Fruit fly (Drosophila melanogaster) whole organism, embryonic: Measurements from ENCODE around the gene CG31245.

ENCODE experiments used
- Abd-B ChIP-seq: fragments of 200-800 bp; sonication (Bioruptor generic); optimal IDR thresholded peaks from 2 replicates; lab custom pipeline; 2018; ENCODE audit warnings: missing biosample characterization, mild to moderate bottlenecking, missing genetic modification characterization, moderate library complexity
- Atf-2 ChIP-seq: fragments of 200-800 bp; sonication (Bioruptor generic); optimal IDR thresholded peaks from 2 replicates; lab custom pipeline; 2016; ENCODE audit warnings: missing biosample characterization, missing genetic modification characterization
- Blimp-1 ChIP-seq: fragments of 200-800 bp; sonication (Bioruptor generic); optimal IDR thresholded peaks from 3 replicates; lab custom pipeline; 2018; ENCODE audit warnings: missing biosample characterization, missing genetic modification characterization, mild to moderate bottlenecking, moderate library complexity, missing genetic modification reagents
- C15 ChIP-seq: fragments of 200-800 bp; sonication (Bioruptor generic); IDR thresholded peaks from 3 replicates; pipeline ENCODE4 v1.3.6; 2022; ENCODE audit warnings: missing biosample characterization, missing genetic modification characterization
- CG10209 ChIP-seq: fragments of 200-800 bp; sonication (Bioruptor generic); optimal IDR thresholded peaks from 3 replicates; lab custom pipeline; 2017; ENCODE audit warnings: missing biosample characterization, mild to moderate bottlenecking, missing genetic modification characterization, missing genetic modification reagents
- CG10274 ChIP-seq: fragments of 200-800 bp; sonication (Bioruptor generic); optimal IDR thresholded peaks from 3 replicates; lab custom pipeline; 2017; ENCODE audit warnings: missing biosample characterization, mild to moderate bottlenecking, missing genetic modification characterization
- CG10543 ChIP-seq: fragments of 200-800 bp; sonication (Bioruptor generic); optimal IDR thresholded peaks from 3 replicates; lab custom pipeline; 2017; ENCODE audit warnings: missing biosample characterization, mild to moderate bottlenecking, missing genetic modification characterization, moderate library complexity
- CG10979 ChIP-seq: fragments of 200-800 bp; sonication (Bioruptor generic); optimal IDR thresholded peaks from 2 replicates; lab custom pipeline; 2018; ENCODE audit warnings: missing biosample characterization, mild to moderate bottlenecking, missing genetic modification characterization, moderate library complexity
- CG11504 ChIP-seq: fragments of 200-800 bp; sonication (Bioruptor generic); optimal IDR thresholded peaks from 3 replicates; lab custom pipeline; 2019; ENCODE audit warnings: missing biosample characterization, mild to moderate bottlenecking, missing genetic modification characterization, moderate library complexity
- CG12219 ChIP-seq: fragments of 200-800 bp; sonication (Bioruptor generic); optimal IDR thresholded peaks from 3 replicates; lab custom pipeline; 2018; ENCODE audit warnings: missing biosample characterization, mild to moderate bottlenecking, missing genetic modification characterization
- CG13775 ChIP-seq: fragments of 200-800 bp; sonication (Bioruptor generic); optimal IDR thresholded peaks from 3 replicates; lab custom pipeline; 2017; ENCODE audit warnings: missing biosample characterization, mild to moderate bottlenecking, missing genetic modification characterization
- CG14710 ChIP-seq: fragments of 200-800 bp; sonication (Bioruptor generic); optimal IDR thresholded peaks from 3 replicates; lab custom pipeline; 2019; ENCODE audit warnings: missing biosample characterization, mild to moderate bottlenecking, missing genetic modification characterization, moderate library complexity
- CG15073 ChIP-seq: fragments of 200-800 bp; sonication (Bioruptor generic); optimal IDR thresholded peaks from 2 replicates; lab custom pipeline; 2016; ENCODE audit warnings: missing biosample characterization, missing genetic modification characterization
- CG1602 ChIP-seq: fragments of 200-800 bp; sonication (Bioruptor generic); optimal IDR thresholded peaks from 3 replicates; lab custom pipeline; 2016; ENCODE audit warnings: missing biosample characterization, missing genetic modification characterization
- CG17361 ChIP-seq: fragments of 200-800 bp; sonication (Bioruptor generic); IDR thresholded peaks from 3 replicates; pipeline ENCODE4 v1.3.6; 2022; ENCODE audit warnings: missing biosample characterization, missing genetic modification characterization
- CG2875 ChIP-seq: fragments of 200-800 bp; sonication (Bioruptor generic); optimal IDR thresholded peaks from 2 replicates; lab custom pipeline; 2017; ENCODE audit warnings: missing biosample characterization, mild to moderate bottlenecking, missing genetic modification characterization, missing genetic modification reagents
- CG3065 ChIP-seq: fragments of 200-800 bp; sonication (Bioruptor generic); optimal IDR thresholded peaks from 2 replicates; lab custom pipeline; 2016; ENCODE audit warnings: missing biosample characterization, missing genetic modification characterization
- CG3407 ChIP-seq: fragments of 200-800 bp; sonication (Bioruptor generic); optimal IDR thresholded peaks from 2 replicates; lab custom pipeline; 2018; ENCODE audit warnings: missing biosample characterization, mild to moderate bottlenecking, missing genetic modification characterization
- CG4707 ChIP-seq: fragments of 200-800 bp; sonication (Bioruptor generic); optimal IDR thresholded peaks from 2 replicates; lab custom pipeline; 2018; ENCODE audit warnings: missing biosample characterization, mild to moderate bottlenecking, missing genetic modification characterization, moderate library complexity
- CG4730 ChIP-seq: fragments of 200-800 bp; sonication (Bioruptor generic); IDR thresholded peaks from 2 replicates; pipeline ENCODE4 v1.3.6; 2022; ENCODE audit warnings: missing biosample characterization, missing genetic modification characterization
- CG4820 ChIP-seq: fragments of 200-800 bp; sonication (Bioruptor generic); optimal IDR thresholded peaks from 3 replicates; lab custom pipeline; 2016; ENCODE audit warnings: missing biosample characterization, missing genetic modification characterization
- CG7786 ChIP-seq: fragments of 200-800 bp; sonication (Bioruptor generic); optimal IDR thresholded peaks from 2 replicates; lab custom pipeline; 2016; ENCODE audit warnings: missing biosample characterization, missing genetic modification characterization
- CG8089 ChIP-seq: fragments of 200-800 bp; sonication (Bioruptor generic); optimal IDR thresholded peaks from 3 replicates; lab custom pipeline; 2016; ENCODE audit warnings: missing biosample characterization, missing genetic modification characterization
- CG8924 ChIP-seq: fragments of 200-800 bp; optimal IDR thresholded peaks from 3 replicates; lab custom pipeline; 2019; ENCODE audit warnings: missing biosample characterization, mild to moderate bottlenecking, missing genetic modification characterization, moderate library complexity
- CG8944 ChIP-seq: fragments of 200-800 bp; sonication (Bioruptor generic); optimal IDR thresholded peaks from 3 replicates; lab custom pipeline; 2016; ENCODE audit warnings: missing biosample characterization, missing genetic modification characterization
- CG9727 ChIP-seq: fragments of 200-800 bp; sonication (Bioruptor generic); optimal IDR thresholded peaks from 3 replicates; lab custom pipeline; 2017; ENCODE audit warnings: missing biosample characterization, mild to moderate bottlenecking, missing genetic modification characterization
- D19A ChIP-seq: fragments of 200-800 bp; optimal IDR thresholded peaks from 3 replicates; lab custom pipeline; 2019; ENCODE audit warnings: missing biosample characterization, mild to moderate bottlenecking, missing genetic modification characterization, moderate library complexity
- Dek ChIP-seq: fragments of 200-800 bp; sonication (Bioruptor generic); optimal IDR thresholded peaks from 3 replicates; lab custom pipeline; 2019; ENCODE audit warnings: missing biosample characterization, mild to moderate bottlenecking, missing genetic modification characterization, moderate library complexity
- Dip2 ChIP-seq: fragments of 200-800 bp; sonication (Bioruptor generic); IDR thresholded peaks from 2 replicates; pipeline ENCODE4 v1.3.6; 2022; ENCODE audit warnings: missing biosample characterization, missing genetic modification characterization
- Doc3 ChIP-seq: fragments of 200-800 bp; sonication (Bioruptor generic); IDR thresholded peaks from 3 replicates; pipeline ENCODE4 v1.3.6; 2022; ENCODE audit warnings: missing biosample characterization, missing genetic modification characterization; ENCODE audit not compliant: partially characterized antibody
- Dp ChIP-seq: fragments of 200-800 bp; sonication (Bioruptor generic); optimal IDR thresholded peaks from 2 replicates; lab custom pipeline; 2018; ENCODE audit warnings: missing biosample characterization, mild to moderate bottlenecking, missing genetic modification characterization, moderate library complexity
- GATAe ChIP-seq: fragments of 200-800 bp; sonication (Bioruptor generic); conservative IDR thresholded peaks from 2 replicates; pipeline ENCODE4 v1.3.6; 2022; ENCODE audit warnings: missing biosample characterization, missing genetic modification characterization
- MBD-R2 ChIP-seq: fragments of 200-800 bp; sonication (Bioruptor generic); IDR thresholded peaks from 2 replicates; pipeline ENCODE4 v1.3.6; 2022; ENCODE audit warnings: missing biosample characterization, missing genetic modification characterization
- Nf-YA ChIP-seq: fragments of 200-800 bp; sonication (Bioruptor generic); IDR thresholded peaks from 2 replicates; pipeline ENCODE4 v1.3.6; 2022; ENCODE audit warnings: missing biosample characterization, missing genetic modification characterization
- Sry-δ ChIP-seq: fragments of 200-800 bp; sonication (Bioruptor generic); optimal IDR thresholded peaks from 2 replicates; lab custom pipeline; 2016; ENCODE audit warnings: missing biosample characterization, missing genetic modification characterization
- Xbp1 ChIP-seq: fragments of 200-800 bp; sonication (Bioruptor generic); optimal IDR thresholded peaks from 3 replicates; lab custom pipeline; 2016; ENCODE audit warnings: missing biosample characterization, mild to moderate bottlenecking, missing genetic modification characterization
- caup ChIP-seq: fragments of 200-800 bp; sonication (Bioruptor generic); optimal IDR thresholded peaks from 3 replicates; lab custom pipeline; 2017; ENCODE audit warnings: missing biosample characterization, mild to moderate bottlenecking, missing genetic modification characterization, moderate library complexity; ENCODE audit not compliant: severe bottlenecking
- emc ChIP-seq: fragments of 200-800 bp; sonication (Bioruptor generic); optimal IDR thresholded peaks from 2 replicates; lab custom pipeline; 2016; ENCODE audit warnings: missing biosample characterization, missing genetic modification characterization
- ems ChIP-seq: fragments of 200-800 bp; sonication (Bioruptor generic); optimal IDR thresholded peaks from 3 replicates; lab custom pipeline; 2016; ENCODE audit warnings: missing biosample characterization, missing genetic modification characterization
- fd102C ChIP-seq: fragments of 200-800 bp; sonication (Bioruptor generic); optimal IDR thresholded peaks from 2 replicates; lab custom pipeline; 2018; ENCODE audit warnings: missing biosample characterization, mild to moderate bottlenecking, missing genetic modification characterization, moderate library complexity
- fru ChIP-seq: fragments of >200 bp; optimal IDR thresholded peaks from 2 replicates; lab custom pipeline; 2017
- grau ChIP-seq: fragments of 200-800 bp; optimal IDR thresholded peaks from 3 replicates; lab custom pipeline; 2019; ENCODE audit warnings: missing biosample characterization, mild to moderate bottlenecking, missing genetic modification characterization, moderate library complexity
- ind ChIP-seq: fragments of 200-800 bp; sonication (Bioruptor generic); optimal IDR thresholded peaks from 3 replicates; lab custom pipeline; 2016; ENCODE audit warnings: missing biosample characterization, missing genetic modification characterization
- lbe ChIP-seq: fragments of 200-800 bp; sonication (Bioruptor generic); optimal IDR thresholded peaks from 2 replicates; lab custom pipeline; 2016; ENCODE audit warnings: missing biosample characterization, mild to moderate bottlenecking, missing genetic modification characterization
- ranshi ChIP-seq: fragments of 200-800 bp; sonication (Bioruptor generic); IDR thresholded peaks from 2 replicates; pipeline ENCODE4 v1.3.6; 2022; ENCODE audit warnings: missing biosample characterization, missing genetic modification characterization
- repo ChIP-seq: fragments of 200-800 bp; sonication (Bioruptor generic); optimal IDR thresholded peaks from 2 replicates; lab custom pipeline; 2016; ENCODE audit warnings: missing biosample characterization, missing genetic modification characterization
- slp2 ChIP-seq: fragments of 200-800 bp; sonication (Bioruptor generic); optimal IDR thresholded peaks from 2 replicates; lab custom pipeline; 2016; ENCODE audit warnings: missing biosample characterization, missing genetic modification characterization
- tin ChIP-seq: fragments of 200-800 bp; sonication (Bioruptor generic); optimal IDR thresholded peaks from 3 replicates; lab custom pipeline; 2016; ENCODE audit warnings: missing biosample characterization, missing genetic modification characterization
- trem ChIP-seq: fragments of 200-800 bp; optimal IDR thresholded peaks from 3 replicates; lab custom pipeline; 2019; ENCODE audit warnings: missing biosample characterization, mild to moderate bottlenecking, missing genetic modification characterization, moderate library complexity
- unpg ChIP-seq: fragments of 200-800 bp; sonication (Bioruptor generic); optimal IDR thresholded peaks from 3 replicates; lab custom pipeline; 2018; ENCODE audit warnings: missing biosample characterization, mild to moderate bottlenecking, missing genetic modification characterization, moderate library complexity
- wor ChIP-seq: fragments of 200-800 bp; sonication (Bioruptor generic); IDR thresholded peaks from 2 replicates; pipeline ENCODE4 v1.3.6; 2022; ENCODE audit warnings: missing biosample characterization, missing genetic modification characterization

Gene CG31245

dm6 chr3R:19339205-19339724 is 37.8 kb downstream of the CG31245 start (continued):
- TF ChIP-seq lbe (GFP tag; lab: Kevin White, UChicago) (no peak), emc (GFP tag; lab: Kevin White, UChicago) (no peak), caup (GFP tag; lab: Kevin White, UChicago) (no peak), CG11504 (tag; lab: Kevin White, UChicago) (no peak), tin (peak; percentile 32), CG1602 (GFP tag; lab: Kevin White, UChicago) (peak; percentile 24), ind (no peak), CG7786 (GFP tag; lab: Kevin White, UChicago) (no peak), unpg (no peak), CG4820 (GFP tag; lab: Kevin White, UChicago) (peak; percentile 30), C15 (GFP tag; lab: Robert Waterston, UW) (no peak), CG17361 (GFP tag; lab: Robert Waterston, UW) (no peak), CG9727 (GFP tag; lab: Kevin White, UChicago) (peak; percentile 78), CG10274 (GFP tag; lab: Kevin White, UChicago) (no peak), CG2875 (no peak), CG14710 (tag; lab: Kevin White, UChicago) (peak; percentile 58), grau (tag; lab: Kevin White, UChicago) (peak; percentile 19), CG8089 (no peak), GATAe (GFP tag; lab: Robert Waterston, UW) (no peak), CG10979 (tag; lab: Kevin White, UChicago) (peak; percentile 69), wor (no peak), repo (GFP tag; lab: Kevin White, UChicago) (no peak), CG10209 (peak; percentile 34), MBD-R2 (GFP tag; lab: Robert Waterston, UW) (no peak), Dip2 (GFP tag; lab: Robert Waterston, UW) (no peak), Atf-2 (GFP tag; lab: Kevin White, UChicago) (no peak), Blimp-1 (GFP tag; lab: Kevin White, UChicago) (no peak), CG15073 (GFP tag; lab: Kevin White, UChicago) (no peak), Dp (GFP tag; lab: Kevin White, UChicago) (no peak), fru (lab: Kevin White, UChicago) (no peak), CG10543 (GFP tag; lab: Kevin White, UChicago) (no peak), Xbp1 (GFP tag; lab: Kevin White, UChicago) (peak; percentile 13), slp2 (GFP tag; lab: Kevin White, UChicago) (no peak), CG3407 (GFP tag; lab: Kevin White, UChicago) (no peak), Nf-YA (GFP tag; lab: Robert Waterston, UW) (no peak), D19A (tag; lab: Kevin White, UChicago) (no peak), Dek (tag; lab: Kevin White, UChicago) (no peak), ems (GFP tag; lab: Kevin White, UChicago) (no peak), CG12219 (GFP tag; lab: Kevin White, UChicago) (no peak), Doc3 (GFP tag; lab: Robert Waterston, UW) (no peak), CG4730 (GFP tag; lab: Robert Waterston, UW) (no peak), CG4707 (GFP tag; lab: Kevin White, UChicago) (no peak), CG8924 (tag; lab: Kevin White, UChicago) (peak; percentile 77), Sry-δ (no peak), Abd-B (no peak), CG3065 (GFP tag; lab: Kevin White, UChicago) (no peak), CG13775 (peak; percentile 47), CG8944 (GFP tag; lab: Kevin White, UChicago) (no peak), fd102C (GFP tag; lab: Kevin White, UChicago) (peak; percentile 99), trem (tag; lab: Kevin White, UChicago) (peak; percentile 22), ranshi (GFP tag; lab: Robert Waterston, UW) (no peak)
